Worm (Caenorhabditis elegans) whole organism, midembryonic: ENCODE measurements around the gene C06E1.1.

Experiments used
- T22C8.4 ChIP-seq: fragments of 200-800 bp; sonication (Bioruptor generic); IDR thresholded peaks from 2 replicates; pipeline ENCODE4 v1.3.6; 2022; ENCODE audit warnings: missing genetic modification characterization, missing compliant biosample characterization
- cog-1 ChIP-seq: sonication (generic microtip); optimal IDR thresholded peaks from 2 replicates; lab custom pipeline; 2016; ENCODE audit warnings: missing genetic modification characterization, missing compliant biosample characterization
- flt-1 ChIP-seq: fragments of 200-800 bp; sonication (Bioruptor generic); IDR thresholded peaks from 2 replicates; pipeline ENCODE4 v1.3.6; 2022; ENCODE audit warnings: missing genetic modification characterization, missing compliant biosample characterization
- klf-2 ChIP-seq: fragments of 200-800 bp; sonication (Bioruptor generic); conservative IDR thresholded peaks from 2 replicates; pipeline ENCODE4 v1.3.6; 2022; ENCODE audit warnings: missing genetic modification reagents, missing genetic modification characterization, missing compliant biosample characterization
- med-1 ChIP-seq: sonication (generic microtip); optimal IDR thresholded peaks from 2 replicates; lab custom pipeline; 2017; ENCODE audit warnings: missing genetic modification characterization, mild to moderate bottlenecking, missing compliant biosample characterization, antibody characterized with exemption, missing genetic modification reagents; ENCODE audit not compliant: insufficient read depth
- ref-1 ChIP-seq: fragments of 200-800 bp; sonication (Bioruptor generic); conservative IDR thresholded peaks from 2 replicates; pipeline ENCODE4 v1.3.6; 2022; ENCODE audit warnings: missing genetic modification reagents, missing genetic modification characterization, missing compliant biosample characterization
- tab-1 ChIP-seq: fragments of 200-800 bp; sonication (Bioruptor generic); IDR thresholded peaks from 2 replicates; pipeline ENCODE4 v1.3.6; 2022; ENCODE audit warnings: missing genetic modification characterization, missing compliant biosample characterization
- ztf-23 ChIP-seq: fragments of 200-800 bp; sonication (Bioruptor generic); IDR thresholded peaks from 2 replicates; pipeline ENCODE4 v1.3.6; 2022; ENCODE audit warnings: missing genetic modification reagents, missing genetic modification characterization, missing compliant biosample characterization
- ztf-29 ChIP-seq: fragments of 200-800 bp; sonication (Bioruptor generic); IDR thresholded peaks from 2 replicates; pipeline ENCODE4 v1.3.6; 2022; ENCODE audit warnings: missing genetic modification reagents, missing genetic modification characterization, missing compliant biosample characterization

Gene C06E1.1

DNA sequence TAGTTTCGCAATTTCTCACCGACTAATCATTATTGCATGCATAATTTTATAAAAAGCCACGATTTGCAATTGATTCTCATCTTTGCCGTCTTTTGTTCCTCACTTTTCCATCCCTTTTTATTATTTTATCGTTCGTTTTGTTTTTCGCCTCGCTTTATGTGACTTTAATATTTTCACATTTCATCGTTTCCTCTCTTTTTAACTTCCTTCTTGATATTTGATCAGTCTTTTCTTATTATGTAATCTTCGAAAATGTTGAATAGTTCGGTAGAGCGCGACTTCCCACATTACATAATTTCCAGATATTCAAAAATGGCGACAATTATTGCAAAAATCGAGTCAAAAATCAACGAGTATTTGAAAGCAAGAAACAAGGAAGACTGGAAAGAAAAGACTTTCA lies at the start of gene C06E1.1:
TSS of gene C06E1.1 (plus strand) at position 301 of the 400 bp plus-strand sequence.
- no peak for TF ChIP-seq klf-2
- TF ChIP-seq cog-1 (tag; lab: Kevin White, UChicago), result no peak
- TF ChIP-seq flt-1 (GFP tag; lab: Robert Waterston, UW), result no peak
- TF ChIP-seq tab-1, result no peak
- no peak for TF ChIP-seq med-1
- TF ChIP-seq ztf-29 (GFP tag; lab: Robert Waterston, UW), result no peak
- no peak for TF ChIP-seq ref-1 (GFP tag; lab: Robert Waterston, UW)
- TF ChIP-seq ztf-23 (GFP tag; lab: Robert Waterston, UW), result no peak

ce11 chrIII:8556836-8557385 lies 48.7 kb upstream of the C06E1.1 start, which contains the start of gene C02D5.2:
Gene C02D5.2, plus strand, starts transcription at chrIII:8557335.
- TF ChIP-seq cog-1 (tag; lab: Kevin White, UChicago), result peak; percentile 44
- no peak for TF ChIP-seq tab-1

- TF ChIP-seq T22C8.4 (GFP tag; lab: Robert Waterston, UW) (no peak), klf-2 (no peak), flt-1 (GFP tag; lab: Robert Waterston, UW) (no peak), tab-1 (no peak), ztf-29 (GFP tag; lab: Robert Waterston, UW) (no peak), cog-1 (tag; lab: Kevin White, UChicago) (no peak), med-1 (no peak), ref-1 (GFP tag; lab: Robert Waterston, UW) (no peak), ztf-23 (GFP tag; lab: Robert Waterston, UW) (no peak)
Observed at ce11 chrIII:8560398-8560797, 45.2 kb upstream of the C06E1.1 start.

ce11 chrIII:8560836-8561235 lies 44.8 kb upstream of the C06E1.1 start, which contains the start of gene acdh-6:
Gene acdh-6, plus strand, starts transcription at chrIII:8561136.
- TF ChIP-seq flt-1 (GFP tag; lab: Robert Waterston, UW) (no peak), tab-1 (no peak), ztf-23 (GFP tag; lab: Robert Waterston, UW) (no peak), ref-1 (GFP tag; lab: Robert Waterston, UW) (no peak), cog-1 (tag; lab: Kevin White, UChicago) (no peak), T22C8.4 (GFP tag; lab: Robert Waterston, UW) (no peak), klf-2 (no peak), med-1 (no peak), ztf-29 (GFP tag; lab: Robert Waterston, UW) (no peak)

DNA sequence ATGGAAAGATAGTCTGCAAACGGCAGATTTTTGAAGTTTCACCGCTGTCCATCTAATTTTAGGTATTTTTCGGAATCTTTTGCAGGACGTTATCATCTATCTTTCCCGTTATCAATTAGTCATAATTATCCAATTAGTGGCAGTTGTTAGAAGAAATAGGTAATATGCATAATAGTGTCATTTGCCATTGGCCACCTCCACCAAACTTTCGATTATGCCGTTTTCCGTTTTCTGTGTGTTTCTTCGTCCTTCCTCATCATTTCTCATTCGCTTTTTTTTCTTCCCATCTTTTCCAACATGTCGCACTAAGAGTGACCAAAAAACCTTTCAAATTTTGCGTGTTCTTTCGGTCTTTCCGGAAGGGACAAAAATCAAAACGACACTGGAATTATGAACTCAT lies 41.3 kb upstream of the C06E1.1 start:
- no peak for TF ChIP-seq flt-1 (GFP tag; lab: Robert Waterston, UW)
- TF ChIP-seq ref-1 (GFP tag; lab: Robert Waterston, UW), result no peak
- no peak for TF ChIP-seq med-1
- no peak for TF ChIP-seq klf-2
- no peak for TF ChIP-seq ztf-29 (GFP tag; lab: Robert Waterston, UW)
- no peak for TF ChIP-seq tab-1
- TF ChIP-seq ztf-23 (GFP tag; lab: Robert Waterston, UW), result no peak
- TF ChIP-seq cog-1 (tag; lab: Kevin White, UChicago), result no peak
- TF ChIP-seq T22C8.4 (GFP tag; lab: Robert Waterston, UW), result no peak

DNA sequence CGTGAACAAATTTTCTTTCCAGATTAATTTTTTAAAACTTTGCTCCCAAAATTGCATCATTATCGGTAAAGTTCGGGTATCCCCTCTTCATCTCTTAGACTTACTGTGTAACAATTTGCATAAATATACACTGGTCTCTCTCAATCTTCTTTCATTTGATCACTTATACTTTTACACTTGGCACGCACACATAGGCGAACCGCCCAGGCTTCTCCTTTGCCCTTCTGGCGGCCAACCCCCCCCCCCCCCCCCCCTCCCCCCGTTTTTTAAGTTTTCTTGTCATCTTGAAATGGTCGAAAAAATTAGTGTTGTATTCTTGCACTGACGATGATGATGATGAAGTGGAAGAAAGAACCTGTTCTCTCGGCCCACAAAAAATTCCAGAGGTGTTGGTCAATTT lies 35.3 kb upstream of the C06E1.1 start:
- TF ChIP-seq cog-1 (tag; lab: Kevin White, UChicago) (no peak), klf-2 (no peak), flt-1 (GFP tag; lab: Robert Waterston, UW) (no peak), ztf-29 (GFP tag; lab: Robert Waterston, UW) (no peak), T22C8.4 (GFP tag; lab: Robert Waterston, UW) (no peak), tab-1 (no peak), med-1 (no peak), ztf-23 (GFP tag; lab: Robert Waterston, UW) (no peak), ref-1 (GFP tag; lab: Robert Waterston, UW) (no peak)

DNA sequence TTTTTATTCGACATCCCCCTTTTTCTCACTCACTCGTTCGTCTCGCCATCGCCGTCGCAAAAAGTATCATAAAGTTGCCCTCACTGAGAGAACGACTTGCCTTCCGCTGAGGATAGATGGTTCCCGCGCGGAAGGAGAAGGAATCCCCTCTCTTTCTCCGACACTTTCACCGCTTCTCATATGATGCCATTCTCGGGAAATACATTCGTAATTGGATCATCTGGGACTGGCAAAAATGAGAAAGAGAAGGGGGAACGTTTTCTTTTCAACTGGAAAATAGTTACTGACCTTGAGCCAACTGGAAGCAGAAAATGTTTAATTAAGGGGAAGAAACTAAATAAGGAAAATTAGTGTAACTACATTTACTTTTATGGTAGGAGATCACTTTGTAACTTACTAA lies 33.8 kb upstream of the C06E1.1 start:
- TF ChIP-seq klf-2, result no peak
- TF ChIP-seq ztf-23 (GFP tag; lab: Robert Waterston, UW), result no peak
- TF ChIP-seq med-1, result no peak
- no peak for TF ChIP-seq T22C8.4 (GFP tag; lab: Robert Waterston, UW)
- TF ChIP-seq cog-1 (tag; lab: Kevin White, UChicago), result no peak
- no peak for TF ChIP-seq ref-1 (GFP tag; lab: Robert Waterston, UW)
- no peak for TF ChIP-seq ztf-29 (GFP tag; lab: Robert Waterston, UW)
- TF ChIP-seq flt-1 (GFP tag; lab: Robert Waterston, UW), result no peak
- TF ChIP-seq tab-1, result no peak

- no peak for TF ChIP-seq flt-1 (GFP tag; lab: Robert Waterston, UW)
- no peak for TF ChIP-seq cog-1 (tag; lab: Kevin White, UChicago)
- TF ChIP-seq ztf-23 (GFP tag; lab: Robert Waterston, UW), result no peak
- TF ChIP-seq T22C8.4 (GFP tag; lab: Robert Waterston, UW), result no peak
- TF ChIP-seq ref-1 (GFP tag; lab: Robert Waterston, UW), result no peak
- no peak for TF ChIP-seq ztf-29 (GFP tag; lab: Robert Waterston, UW)
- TF ChIP-seq klf-2, result no peak
- no peak for TF ChIP-seq med-1
Observed at ce11 chrIII:8573301-8573700, 32.3 kb upstream of the C06E1.1 start.

- TF ChIP-seq med-1 (no peak), tab-1 (no peak), ztf-23 (GFP tag; lab: Robert Waterston, UW) (no peak), flt-1 (GFP tag; lab: Robert Waterston, UW) (no peak), cog-1 (tag; lab: Kevin White, UChicago) (no peak), T22C8.4 (GFP tag; lab: Robert Waterston, UW) (no peak), ref-1 (GFP tag; lab: Robert Waterston, UW) (no peak), ztf-29 (GFP tag; lab: Robert Waterston, UW) (no peak), klf-2 (no peak)
Observed at ce11 chrIII:8573869-8574268, 31.8 kb upstream of the C06E1.1 start.

DNA sequence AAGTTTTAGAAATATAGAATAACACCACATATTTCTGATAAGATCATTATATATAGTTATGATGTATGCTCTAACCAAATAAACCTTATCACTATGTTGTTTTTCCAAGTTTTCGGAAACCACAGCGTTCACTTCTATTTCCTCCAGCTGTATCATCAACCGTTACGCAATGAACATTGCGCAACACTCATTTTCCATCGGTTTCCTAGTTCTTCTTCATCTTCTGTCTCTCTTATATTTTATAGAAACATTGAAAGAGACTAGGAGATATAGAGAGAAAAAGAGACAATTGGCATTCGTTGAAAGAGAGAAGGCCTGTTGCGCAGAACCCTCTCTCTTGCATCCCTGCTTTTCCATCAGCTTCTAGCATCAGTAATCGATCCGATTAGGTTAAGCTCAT lies 31.3 kb upstream of the C06E1.1 start:
- no peak for TF ChIP-seq med-1
- no peak for TF ChIP-seq T22C8.4 (GFP tag; lab: Robert Waterston, UW)
- TF ChIP-seq ref-1 (GFP tag; lab: Robert Waterston, UW), result no peak
- no peak for TF ChIP-seq ztf-29 (GFP tag; lab: Robert Waterston, UW)
- no peak for TF ChIP-seq cog-1 (tag; lab: Kevin White, UChicago)
- no peak for TF ChIP-seq flt-1 (GFP tag; lab: Robert Waterston, UW)
- TF ChIP-seq tab-1, result no peak
- no peak for TF ChIP-seq ztf-23 (GFP tag; lab: Robert Waterston, UW)
- TF ChIP-seq klf-2, result no peak
